Worm (Caenorhabditis elegans) whole organism, L2 larva: ENCODE results near the gene Y73B6BL.29.

Experiments
- aly-2 ChIP-seq: fragments of 150-350 bp; optimal IDR thresholded peaks from 2 replicates; lab custom pipeline; 2014; ENCODE audit warnings: missing biosample characterization, missing genetic modification characterization
- egl-27 ChIP-seq: sonication (generic microtip); optimal IDR thresholded peaks from 3 replicates; lab custom pipeline; 2017; ENCODE audit warnings: missing biosample characterization, missing genetic modification reagents, missing genetic modification characterization
- elt-1 ChIP-seq: fragments of 150-350 bp; optimal IDR thresholded peaks from 2 replicates; lab custom pipeline; 2014; ENCODE audit warnings: missing biosample characterization, missing genetic modification characterization
- elt-3 ChIP-seq: sonication (generic microtip); optimal IDR thresholded peaks from 2 replicates; lab custom pipeline; 2017; ENCODE audit warnings: missing biosample characterization, missing genetic modification characterization
- fos-1 ChIP-seq: fragments of 150-350 bp; optimal IDR thresholded peaks from 2 replicates; lab custom pipeline; 2014; ENCODE audit warnings: missing biosample characterization, missing genetic modification characterization
- lsy-2 ChIP-seq, 2 experiments: fragments of 150-350 bp in 1 of 2; sonication (generic microtip) in 1 of 2; optimal IDR thresholded peaks; 2 replicates each; lab custom pipeline; 2014 to 2017; ENCODE audit warnings: missing biosample characterization in 2 of 2, missing genetic modification characterization in 2 of 2
- nhr-11 ChIP-seq: fragments of 150-350 bp; optimal IDR thresholded peaks from 2 replicates; lab custom pipeline; 2014; ENCODE audit warnings: missing biosample characterization, missing genetic modification characterization
- nhr-6 ChIP-seq: fragments of 150-350 bp; optimal IDR thresholded peaks from 2 replicates; lab custom pipeline; 2014; ENCODE audit warnings: missing biosample characterization, missing genetic modification characterization
- unc-39 ChIP-seq: fragments of 150-350 bp; optimal IDR thresholded peaks from 2 replicates; lab custom pipeline; 2014; ENCODE audit warnings: missing biosample characterization, missing genetic modification characterization
- ztf-4 ChIP-seq: fragments of 150-350 bp; optimal IDR thresholded peaks from 2 replicates; lab custom pipeline; 2014; ENCODE audit warnings: missing biosample characterization, missing genetic modification characterization

DNA sequence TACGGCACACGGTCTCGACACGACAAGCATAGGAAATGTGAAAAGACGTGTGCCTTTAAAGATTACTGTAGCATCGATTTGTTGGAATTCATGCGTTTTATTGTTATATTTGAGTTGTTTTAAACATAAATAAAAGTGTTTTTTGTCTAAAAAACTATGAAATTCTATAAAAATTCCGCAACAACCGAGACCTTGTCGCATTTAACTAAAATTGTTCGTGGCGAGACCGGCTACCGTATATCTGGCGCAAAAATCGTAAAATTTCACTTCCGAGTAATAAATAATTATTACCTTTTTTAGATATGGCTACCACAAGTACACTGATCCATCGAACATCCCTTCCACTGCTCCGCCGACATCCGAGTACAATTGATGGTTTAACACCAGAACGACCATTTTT, 15.6 kb downstream of the Y73B6BL.29 start, which contains the start of gene ipla-6:
- no peak for TF ChIP-seq fos-1
- no peak for TF ChIP-seq elt-3 (tag; lab: Kevin White, UChicago)
- no peak for TF ChIP-seq unc-39 (tag; lab: Kevin White, UChicago)
- TF ChIP-seq lsy-2 (tag; optimal IDR thresholded peaks at IDR 0.05; lab: Kevin White, UChicago), result no peak
- TF ChIP-seq nhr-6 (tag; lab: Kevin White, UChicago), result no peak
- TF ChIP-seq nhr-11 (tag; lab: Kevin White, UChicago), result no peak
- no peak for TF ChIP-seq aly-2 (tag; lab: Kevin White, UChicago)
- no peak for TF ChIP-seq elt-1
- no peak for TF ChIP-seq egl-27 (tag; lab: Kevin White, UChicago)
- TF ChIP-seq ztf-4, result no peak
